Comparison of ENCODE assay signal across 1 fruit fly cellular context in genomic region chr3R:8992928-8993579, dm6.
TF ChIP-seq lines count a peak whose summit lies in the region.

Gene CG11975 (plus strand): TSS chr3R:8993253.

TF ChIP-seq in whole organism, embryonic, 481 proteins besides CTCF, POLR2A, EP300 and RAD21 (continued from another document and continues in another):
- TF ChIP-seq CG3281 (GFP tag; optimal IDR thresholded peaks at IDR 0.05; lab: Kevin White, UChicago) (peak; percentile 76), bsh (GFP tag; optimal IDR thresholded peaks at IDR 0.05; lab: Kevin White, UChicago) (peak in 1 of 2 experiments; percentile 50), MESR4 (GFP tag; optimal IDR thresholded peaks at IDR 0.05; lab: Kevin White, UChicago) (peak; percentile 36), C15 (GFP tag; IDR thresholded peaks at IDR 0.05; lab: Robert Waterston, UW) (0 out of 3 replicates have a peak, but pooled peaks have one; percentile 17), YL-1 (GFP tag; optimal IDR thresholded peaks at IDR 0.05; lab: Kevin White, UChicago) (peak; percentile 77), CG8089 (GFP tag; optimal IDR thresholded peaks at IDR 0.05; lab: Kevin White, UChicago) (peak; percentile 57), Mad (GFP tag; optimal IDR thresholded peaks at IDR 0.05; lab: Kevin White, UChicago) (peak; percentile 70), so (GFP tag; IDR thresholded peaks at IDR 0.05; lab: Robert Waterston, UW) (no peak), Hr3 (GFP tag; optimal IDR thresholded peaks at IDR 0.05; lab: Kevin White, UChicago) (peak; percentile 73), dmrt99B (tag; optimal IDR thresholded peaks at IDR 0.05; lab: Kevin White, UChicago) (no peak), CG1792 (GFP tag; optimal IDR thresholded peaks at IDR 0.05; lab: Kevin White, UChicago) (peak; percentile 68), fd3F (GFP tag; optimal IDR thresholded peaks at IDR 0.05; lab: Kevin White, UChicago) (peak; percentile 28), B-H1 (GFP tag; IDR thresholded peaks at IDR 0.05; lab: Robert Waterston, UW) (no peak), Ets65A (GFP tag; lab: Kevin White, UChicago) (peak; percentile 99), chinmo (GFP tag; IDR thresholded peaks at IDR 0.05; lab: Robert Waterston, UW; ENCODE audit: partially characterized antibody) (no peak), Jarid2 (GFP tag; optimal IDR thresholded peaks at IDR 0.05; lab: Kevin White, UChicago) (peak; percentile 32), sna (GFP tag; IDR thresholded peaks at IDR 0.05; lab: Robert Waterston, UW; ENCODE audit: partially characterized antibody) (peak; percentile 60), CG11456 (GFP tag; IDR thresholded peaks at IDR 0.05; lab: Robert Waterston, UW) (peak; percentile 70; the same call in 2 of the 3 replicates), CG15514 (GFP tag; optimal IDR thresholded peaks at IDR 0.05; lab: Kevin White, UChicago) (peak; percentile 77), gsb (GFP tag; IDR thresholded peaks at IDR 0.05; lab: Robert Waterston, UW) (0 out of 2 replicates have a peak, but pooled peaks have one; percentile 12), ftz-f1 (GFP tag; optimal IDR thresholded peaks at IDR 0.05; lab: Kevin White, UChicago) (peak; percentile 58), yki (optimal IDR thresholded peaks at IDR 0.05; lab: Kevin White, UChicago) (no peak), bigmax (GFP tag; optimal IDR thresholded peaks at IDR 0.05; lab: Kevin White, UChicago) (no peak), CG8924 (tag; optimal IDR thresholded peaks at IDR 0.05; lab: Kevin White, UChicago) (peak; percentile 74), Xrp1 (GFP tag; IDR thresholded peaks at IDR 0.05; lab: Robert Waterston, UW) (peak; percentile 70; the same call in 1 of the 2 replicates), luna (GFP tag; optimal IDR thresholded peaks at IDR 0.05; lab: Kevin White, UChicago) (peak; percentile 72), CG2202 (tag; optimal IDR thresholded peaks at IDR 0.05; lab: Kevin White, UChicago) (no peak), btn (GFP tag; optimal IDR thresholded peaks at IDR 0.05; lab: Kevin White, UChicago) (peak; percentile 61), Gug (GFP tag; IDR thresholded peaks at IDR 0.05; lab: Robert Waterston, UW) (peak; percentile 56; the same call in 1 of the 4 replicates), NFAT (GFP tag; IDR thresholded peaks at IDR 0.05; lab: Robert Waterston, UW) (peak; percentile 58), CG9817 (tag; optimal IDR thresholded peaks at IDR 0.05; lab: Kevin White, UChicago) (peak; percentile 72), tll (GFP tag; optimal IDR thresholded peaks at IDR 0.05; lab: Kevin White, UChicago) (peak in 1 of 2 experiments; percentile 51), Bdp1 (GFP tag; optimal IDR thresholded peaks at IDR 0.05; lab: Kevin White, UChicago) (peak; percentile 75), CG3995 (GFP tag; optimal IDR thresholded peaks at IDR 0.05; lab: Kevin White, UChicago) (peak; percentile 64), CG10321 (GFP tag; IDR thresholded peaks at IDR 0.05; lab: Robert Waterston, UW) (no peak), Drgx (GFP tag; IDR thresholded peaks at IDR 0.05; lab: Robert Waterston, UW) (no peak; the same call in 1 of the 2 replicates), CG1647 (GFP tag; optimal IDR thresholded peaks at IDR 0.05; lab: Kevin White, UChicago) (peak; percentile 65), croc (GFP tag; conservative IDR thresholded peaks at IDR 0.05; lab: Robert Waterston, UW) (peak; percentile 52; the same call in 2 of the 3 replicates), CG11723 (GFP tag; optimal IDR thresholded peaks at IDR 0.05; lab: Kevin White, UChicago) (no peak), Hey (tag; optimal IDR thresholded peaks at IDR 0.05; lab: Kevin White, UChicago) (no peak), ase (GFP tag; IDR thresholded peaks at IDR 0.05; lab: Robert Waterston, UW) (0 out of 3 replicates have a peak, but pooled peaks have one; percentile 38), CG7271 (tag; optimal IDR thresholded peaks at IDR 0.05; lab: Kevin White, UChicago) (no peak), CG10462 (GFP tag; optimal IDR thresholded peaks at IDR 0.05; lab: Kevin White, UChicago) (peak; percentile 47), cwo (GFP tag; optimal IDR thresholded peaks at IDR 0.05; lab: Kevin White, UChicago) (peak; percentile 60), lmd (GFP tag; IDR thresholded peaks at IDR 0.05; lab: Robert Waterston, UW) (peak; percentile 70), CG12236 (GFP tag; optimal IDR thresholded peaks at IDR 0.05; lab: Kevin White, UChicago) (peak; percentile 36), HLHmδ (GFP tag; optimal IDR thresholded peaks at IDR 0.05; lab: Kevin White, UChicago) (no peak), CG9876 (GFP tag; optimal IDR thresholded peaks at IDR 0.05; lab: Kevin White, UChicago) (peak; percentile 75), run (tag; optimal IDR thresholded peaks at IDR 0.05; lab: Kevin White, UChicago) (no peak), CG16779 (GFP tag; IDR thresholded peaks at IDR 0.05; lab: Robert Waterston, UW) (no peak), CG18011 (GFP tag; optimal IDR thresholded peaks at IDR 0.05; lab: Kevin White, UChicago) (peak; percentile 78), nau (GFP tag; optimal IDR thresholded peaks at IDR 0.05; lab: Kevin White, UChicago) (no peak), Sry-δ (GFP tag; optimal IDR thresholded peaks at IDR 0.05; lab: Kevin White, UChicago) (peak; percentile 96), CG16863 (GFP tag; optimal IDR thresholded peaks at IDR 0.05; lab: Kevin White, UChicago) (peak; percentile 80), twi (tag; optimal IDR thresholded peaks at IDR 0.05; lab: Kevin White, UChicago) (peak; percentile 63), hbn (GFP tag; IDR thresholded peaks at IDR 0.05; lab: Robert Waterston, UW; ENCODE audit: partially characterized antibody) (peak; percentile 52; the same call in 1 of the 2 replicates), oc (tag; optimal IDR thresholded peaks at IDR 0.05; lab: Kevin White, UChicago) (no peak), ac (GFP tag; optimal IDR thresholded peaks at IDR 0.05; lab: Kevin White, UChicago) (no peak), zen (tag; optimal IDR thresholded peaks at IDR 0.05; lab: Kevin White, UChicago) (peak; percentile 65), disco-r (GFP tag; optimal IDR thresholded peaks at IDR 0.05; lab: Kevin White, UChicago) (peak; percentile 72), mirr (GFP tag; optimal IDR thresholded peaks at IDR 0.05; lab: Kevin White, UChicago) (peak; percentile 59), CG4617 (GFP tag; optimal IDR thresholded peaks at IDR 0.05; lab: Kevin White, UChicago; ENCODE audit: borderline replicate concordance) (peak; percentile 92), Eip74EF (GFP tag; optimal IDR thresholded peaks at IDR 0.05; lab: Kevin White, UChicago) (no peak), Hsf (GFP tag; optimal IDR thresholded peaks at IDR 0.05; lab: Kevin White, UChicago) (peak; percentile 83), Elba2 (GFP tag; optimal IDR thresholded peaks at IDR 0.05; lab: Kevin White, UChicago) (no peak), Adf1 (GFP tag; IDR thresholded peaks at IDR 0.05; lab: Robert Waterston, UW) (0 out of 2 replicates have a peak, but pooled peaks have one; percentile 12), CG33557 (GFP tag; optimal IDR thresholded peaks at IDR 0.05; lab: Kevin White, UChicago) (peak; percentile 63), Vsx1 (GFP tag; optimal IDR thresholded peaks at IDR 0.05; lab: Kevin White, UChicago) (no peak), zen2 (GFP tag; IDR thresholded peaks at IDR 0.05; lab: Robert Waterston, UW; ENCODE audit: partially characterized antibody) (0 out of 3 replicates have a peak, but pooled peaks have one; percentile 26), slbo (GFP tag; IDR thresholded peaks at IDR 0.05; lab: Robert Waterston, UW) (peak; percentile 79), Max (GFP tag; optimal IDR thresholded peaks at IDR 0.05; lab: Kevin White, UChicago) (peak; percentile 79), Ptx1 (GFP tag; IDR thresholded peaks at IDR 0.05; lab: Robert Waterston, UW) (peak; percentile 58), D19A (tag; optimal IDR thresholded peaks at IDR 0.05; lab: Kevin White, UChicago) (no peak), CG12071 (GFP tag; optimal IDR thresholded peaks at IDR 0.05; lab: Kevin White, UChicago) (no peak), CG7839 (tag; optimal IDR thresholded peaks at IDR 0.05; lab: Kevin White, UChicago) (no peak), Aef1 (GFP tag; IDR thresholded peaks at IDR 0.05; lab: Robert Waterston, UW) (peak; percentile 48; the same call in 2 of the 3 replicates), BtbVII (GFP tag; optimal IDR thresholded peaks at IDR 0.05; lab: Kevin White, UChicago) (peak; percentile 28), da (GFP tag; optimal IDR thresholded peaks at IDR 0.05; lab: Kevin White, UChicago) (peak; percentile 50), fd102C (GFP tag; optimal IDR thresholded peaks at IDR 0.05; lab: Kevin White, UChicago) (no peak), cg (GFP tag; optimal IDR thresholded peaks at IDR 0.05; lab: Kevin White, UChicago) (no peak), ERR (GFP tag; optimal IDR thresholded peaks at IDR 0.05; lab: Kevin White, UChicago) (peak; percentile 37), gcm2 (GFP tag; optimal IDR thresholded peaks at IDR 0.05; lab: Kevin White, UChicago) (peak; percentile 38), CG7786 (GFP tag; optimal IDR thresholded peaks at IDR 0.05; lab: Kevin White, UChicago) (peak; percentile 90), CG32532 (GFP tag; IDR thresholded peaks at IDR 0.05; lab: Robert Waterston, UW) (peak; percentile 73), Side (GFP tag; optimal IDR thresholded peaks at IDR 0.05; lab: Kevin White, UChicago) (peak; percentile 83), bbx (GFP tag; IDR thresholded peaks at IDR 0.05; lab: Robert Waterston, UW; ENCODE audit: partially characterized antibody) (0 out of 2 replicates have a peak, but pooled peaks have one; percentile 46), gt (GFP tag; IDR thresholded peaks at IDR 0.05; lab: Robert Waterston, UW) (no peak), fru (optimal IDR thresholded peaks at IDR 0.05; lab: Kevin White, UChicago) (no peak), aop (GFP tag; IDR thresholded peaks at IDR 0.05; lab: Robert Waterston, UW) (no peak), Hand (GFP tag; optimal IDR thresholded peaks at IDR 0.05; lab: Kevin White, UChicago) (no peak), bowl (GFP tag; IDR thresholded peaks at IDR 0.05; lab: Robert Waterston, UW) (no peak), CG12104 (GFP tag; optimal IDR thresholded peaks at IDR 0.05; lab: Kevin White, UChicago) (peak; percentile 60), CG34224 (GFP tag; IDR thresholded peaks at IDR 0.05; lab: Robert Waterston, UW; ENCODE audit: partially characterized antibody) (peak; percentile 61; the same call in 2 of the 3 replicates), eyg (GFP tag; optimal IDR thresholded peaks at IDR 0.05; lab: Kevin White, UChicago) (peak; percentile 80), CG34376 (GFP tag; optimal IDR thresholded peaks at IDR 0.05; lab: Kevin White, UChicago) (peak; percentile 79), Nf-YA (GFP tag; IDR thresholded peaks at IDR 0.05; lab: Robert Waterston, UW) (0 out of 2 replicates have a peak, but pooled peaks have one; percentile 27), pb (GFP tag; optimal IDR thresholded peaks at IDR 0.05; lab: Kevin White, UChicago) (peak; percentile 64), klu (GFP tag; IDR thresholded peaks at IDR 0.05; lab: Robert Waterston, UW) (peak; percentile 96), danr (GFP tag; IDR thresholded peaks at IDR 0.05; lab: Robert Waterston, UW) (no peak; the same call in 1 of the 2 replicates), kah (GFP tag; optimal IDR thresholded peaks at IDR 0.05; lab: Kevin White, UChicago) (no peak), tup (GFP tag; optimal IDR thresholded peaks at IDR 0.05; lab: Kevin White, UChicago) (peak; percentile 33), CG8478 (optimal IDR thresholded peaks at IDR 0.05; lab: Kevin White, UChicago) (no peak), CG32772 (GFP tag; IDR thresholded peaks at IDR 0.05; lab: Robert Waterston, UW) (peak; percentile 71), CG2678 (tag; optimal IDR thresholded peaks at IDR 0.05; lab: Kevin White, UChicago) (no peak), stwl (tag; optimal IDR thresholded peaks at IDR 0.05; lab: Kevin White, UChicago) (peak; percentile 62), CG2120 (GFP tag; optimal IDR thresholded peaks at IDR 0.05; lab: Kevin White, UChicago) (peak; percentile 92), CG12299 (tag; optimal IDR thresholded peaks at IDR 0.05; lab: Kevin White, UChicago) (peak; percentile 49), Hmx (GFP tag; optimal IDR thresholded peaks at IDR 0.05; lab: Kevin White, UChicago) (no peak), CG2199 (GFP tag; IDR thresholded peaks at IDR 0.05; lab: Robert Waterston, UW) (no peak), cas (GFP tag; IDR thresholded peaks at IDR 0.05; lab: Robert Waterston, UW) (no peak), CG4707 (GFP tag; optimal IDR thresholded peaks at IDR 0.05; lab: Kevin White, UChicago) (no peak), CG4730 (GFP tag; IDR thresholded peaks at IDR 0.05; lab: Robert Waterston, UW) (0 out of 2 replicates have a peak, but pooled peaks have one; percentile 24), HmgD (GFP tag; optimal IDR thresholded peaks at IDR 0.05; lab: Kevin White, UChicago) (peak; percentile 91), CG17802 (tag; optimal IDR thresholded peaks at IDR 0.05; lab: Kevin White, UChicago) (peak; percentile 20), sqz (GFP tag; optimal IDR thresholded peaks at IDR 0.05; lab: Kevin White, UChicago) (no peak), Mrtf (GFP tag; IDR thresholded peaks at IDR 0.05; lab: Robert Waterston, UW) (0 out of 3 replicates have a peak, but pooled peaks have one; percentile 6), HmgZ (tag; optimal IDR thresholded peaks at IDR 0.05; lab: Kevin White, UChicago) (peak; percentile 86), ash1 (GFP tag; optimal IDR thresholded peaks at IDR 0.05; lab: Kevin White, UChicago) (no peak), CG3065 (GFP tag; optimal IDR thresholded peaks at IDR 0.05; lab: Kevin White, UChicago) (peak; percentile 66), Dfd (GFP tag; optimal IDR thresholded peaks at IDR 0.05; lab: Kevin White, UChicago) (no peak), vnd (GFP tag; IDR thresholded peaks at IDR 0.05; lab: Robert Waterston, UW; ENCODE audit: partially characterized antibody) (peak; percentile 68), Hr39 (optimal IDR thresholded peaks at IDR 0.05; lab: Kevin White, UChicago) (no peak), br (optimal IDR thresholded peaks at IDR 0.05; lab: Kevin White, UChicago) (no peak), CG2889 (GFP tag; IDR thresholded peaks at IDR 0.05; lab: Robert Waterston, UW) (0 out of 3 replicates have a peak, but pooled peaks have one; percentile 37), CG9437 (GFP tag; optimal IDR thresholded peaks at IDR 0.05; lab: Kevin White, UChicago) (peak; percentile 31), CHES-1-like (GFP tag; optimal IDR thresholded peaks at IDR 0.05; lab: Kevin White, UChicago) (peak; percentile 94), CG17612 (GFP tag; IDR thresholded peaks at IDR 0.05; lab: Robert Waterston, UW) (no peak), lab (GFP tag; optimal IDR thresholded peaks at IDR 0.05; lab: Kevin White, UChicago) (peak; percentile 87), CG18476 (GFP tag; optimal IDR thresholded peaks at IDR 0.05; lab: Kevin White, UChicago) (peak; percentile 65)
